Fruit fly (Drosophila melanogaster) whole organism, pupa: ENCODE measurements around the gene eIF3g1.

Experiments
- CG12605 ChIP-seq: fragments of 200-800 bp; sonication (Bioruptor generic); IDR thresholded peaks from 2 replicates; pipeline ENCODE4 v1.3.6; 2022; ENCODE audit warnings: missing biosample characterization, missing genetic modification characterization
- CG14655 ChIP-seq: fragments of 200-800 bp; sonication (Bioruptor generic); optimal IDR thresholded peaks from 3 replicates; lab custom pipeline; 2017; ENCODE audit warnings: mild to moderate bottlenecking, missing biosample characterization, missing genetic modification reagents, missing genetic modification characterization
- CG15710 ChIP-seq: fragments of 200-800 bp; sonication (Bioruptor generic); optimal IDR thresholded peaks from 2 replicates; lab custom pipeline; 2018; ENCODE audit warnings: missing biosample characterization, mild to moderate bottlenecking, missing genetic modification characterization, moderate library complexity
- CG17806 ChIP-seq: fragments of 200-800 bp; sonication (Bioruptor generic); optimal IDR thresholded peaks from 2 replicates; lab custom pipeline; 2018; ENCODE audit warnings: missing biosample characterization, mild to moderate bottlenecking, missing genetic modification characterization, moderate library complexity
- CG32121 ChIP-seq: fragments of 200-800 bp; sonication (Bioruptor generic); IDR thresholded peaks from 2 replicates; pipeline ENCODE4 v1.3.6; 2022; ENCODE audit warnings: missing biosample characterization, missing genetic modification characterization
- CG8301 ChIP-seq: fragments of 200-800 bp; sonication (Bioruptor generic); optimal IDR thresholded peaks from 2 replicates; lab custom pipeline; 2018; ENCODE audit warnings: missing biosample characterization, mild to moderate bottlenecking, missing genetic modification characterization
- CG9948 ChIP-seq: fragments of 200-800 bp; sonication (Bioruptor generic); optimal IDR thresholded peaks from 2 replicates; lab custom pipeline; 2018; ENCODE audit warnings: missing biosample characterization, mild to moderate bottlenecking, missing genetic modification characterization, moderate library complexity
- D1 ChIP-seq: fragments of 200-800 bp; sonication (Bioruptor generic); optimal IDR thresholded peaks from 2 replicates; lab custom pipeline; 2018; ENCODE audit warnings: missing biosample characterization, mild to moderate bottlenecking, missing genetic modification characterization, moderate library complexity
- Ets98B ChIP-seq: fragments of 200-800 bp; sonication (Bioruptor generic); IDR thresholded peaks from 2 replicates; pipeline ENCODE4 v1.3.6; 2022; ENCODE audit warnings: missing biosample characterization, missing genetic modification characterization
- Snoo ChIP-seq: fragments of 200-800 bp; sonication (Bioruptor generic); optimal IDR thresholded peaks from 3 replicates; lab custom pipeline; 2017; ENCODE audit warnings: missing biosample characterization, mild to moderate bottlenecking, missing genetic modification characterization, inconsistent platforms
- fd96Ca ChIP-seq: fragments of 200-800 bp; sonication (Bioruptor generic); IDR thresholded peaks from 3 replicates; pipeline ENCODE4 v1.3.6; 2022; ENCODE audit warnings: missing biosample characterization, missing genetic modification characterization
- rn ChIP-seq: fragments of 200-800 bp; sonication (Bioruptor generic); IDR thresholded peaks from 2 replicates; pipeline ENCODE4 v1.3.6; 2022; ENCODE audit warnings: missing biosample characterization, missing genetic modification characterization

DNA sequence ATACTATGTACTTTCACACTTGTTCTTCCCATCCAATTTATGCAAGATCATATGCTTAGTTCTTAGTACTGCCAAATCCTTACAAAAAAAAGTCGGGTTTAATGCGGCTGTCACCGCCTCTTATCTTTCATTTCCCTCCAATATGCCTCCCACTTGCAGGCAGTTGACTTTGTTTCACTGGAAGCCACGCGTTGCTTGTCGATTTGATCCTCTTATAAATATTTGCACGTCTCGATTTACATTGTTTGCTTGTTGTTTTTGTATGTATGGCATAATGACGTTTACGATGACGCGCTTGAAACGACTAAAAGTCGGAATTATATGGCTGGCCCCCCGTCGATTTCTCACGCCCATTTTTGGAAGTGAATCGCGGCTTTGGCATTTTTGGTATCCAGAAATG lies 38.8 kb upstream of the eIF3g1 start:
- TF ChIP-seq fd96Ca (GFP tag; lab: Robert Waterston, UW) (no peak), CG14655 (GFP tag; lab: Kevin White, UChicago) (no peak), CG15710 (tag; lab: Kevin White, UChicago) (no peak), CG8301 (tag; lab: Kevin White, UChicago) (no peak), CG9948 (tag; lab: Kevin White, UChicago) (no peak), rn (GFP tag; lab: Robert Waterston, UW) (no peak), Ets98B (no peak), CG17806 (tag; lab: Kevin White, UChicago) (no peak), CG12605 (GFP tag; lab: Robert Waterston, UW) (no peak), CG32121 (no peak), D1 (tag; lab: Kevin White, UChicago) (no peak), Snoo (no peak)
